Worm (Caenorhabditis elegans): Measurements from ENCODE around the gene F11D11.3.
A peak's percentile ranks its signal among the peaks of the same experiment; 100 is the strongest.

F11D11.3 gene

ce11 chrV:18760174-18760573, at the start of gene F11D11.3:
TSS of gene F11D11.3 (minus strand) at chrV:18760274.
- TF ChIP-seq zag-1 (tag; optimal IDR thresholded peaks at IDR 0.05), result no peak
- no peak for TF ChIP-seq ceh-16 (tag; optimal IDR thresholded peaks at IDR 0.05)
- no peak for TF ChIP-seq lsy-2 (tag; optimal IDR thresholded peaks at IDR 0.05)
- TF ChIP-seq egl-27 (tag; optimal IDR thresholded peaks at IDR 0.05), result no peak
- TF ChIP-seq snpc-4 (tag; optimal IDR thresholded peaks at IDR 0.05), result no peak
- no peak for TF ChIP-seq nhr-21 (tag; optimal IDR thresholded peaks at IDR 0.05)
- no peak for TF ChIP-seq sma-9 (GFP tag; optimal IDR thresholded peaks at IDR 0.05)
- no peak for TF ChIP-seq sma-9 (tag; optimal IDR thresholded peaks at IDR 0.05)
- TF ChIP-seq nhr-129 (tag; optimal IDR thresholded peaks at IDR 0.05), result no peak
- TF ChIP-seq lin-11 (tag; optimal IDR thresholded peaks at IDR 0.05), result no peak
- TF ChIP-seq nhr-10 (tag; optimal IDR thresholded peaks at IDR 0.05), result no peak

ce11 chrV:18808621-18809020, 48.5 kb upstream of the F11D11.3 start, which contains the start of gene C54E10.6:
TSS of gene C54E10.6 (minus strand) at chrV:18808729.
- TF ChIP-seq skn-1 (tag; optimal IDR thresholded peaks at IDR 0.05), result no peak
- no peak for TF ChIP-seq nhr-10 (tag; optimal IDR thresholded peaks at IDR 0.05)
- peak; percentile 2 for TF ChIP-seq lin-11 (tag; optimal IDR thresholded peaks at IDR 0.05)
- TF ChIP-seq lsy-2 (tag; optimal IDR thresholded peaks at IDR 0.05), result peak in 1 of 2 experiments; percentile 8
- TF ChIP-seq unc-55 (GFP tag; optimal IDR thresholded peaks at IDR 0.05), result peak; percentile 21
- TF ChIP-seq sma-9 (GFP tag; optimal IDR thresholded peaks at IDR 0.05), result peak; percentile 13
- no peak for TF ChIP-seq sma-9 (tag; optimal IDR thresholded peaks at IDR 0.05)

- TF ChIP-seq ama-1 (optimal IDR thresholded peaks at IDR 0.05), result no peak
- no peak for TF ChIP-seq unc-39 (tag; optimal IDR thresholded peaks at IDR 0.05)
- no peak for TF ChIP-seq nhr-11 (tag; optimal IDR thresholded peaks at IDR 0.05)
- TF ChIP-seq nhr-237 (tag; optimal IDR thresholded peaks at IDR 0.05), result no peak
- TF ChIP-seq sma-9 (GFP tag; optimal IDR thresholded peaks at IDR 0.05), result no peak
- TF ChIP-seq sma-9 (tag; optimal IDR thresholded peaks at IDR 0.05), result no peak
- TF ChIP-seq unc-55 (GFP tag; optimal IDR thresholded peaks at IDR 0.05), result no peak
- no peak for TF ChIP-seq nhr-129 (tag; optimal IDR thresholded peaks at IDR 0.05)
- TF ChIP-seq peb-1 (tag; optimal IDR thresholded peaks at IDR 0.05), result no peak
- no peak for TF ChIP-seq blmp-1 (tag; optimal IDR thresholded peaks at IDR 0.05; ENCODE audit: insufficient read depth)
- TF ChIP-seq ztf-11 (tag; optimal IDR thresholded peaks at IDR 0.05), result no peak
- no peak for TF ChIP-seq lsy-2 (tag; optimal IDR thresholded peaks at IDR 0.05)
- TF ChIP-seq mab-5 (tag; optimal IDR thresholded peaks at IDR 0.05), result no peak
- TF ChIP-seq nhr-12 (tag; optimal IDR thresholded peaks at IDR 0.05), result no peak
Measured at ce11 chrV:18806409-18806808, 46.3 kb upstream of the F11D11.3 start, which contains the start of gene sri-10. TSS of gene sri-10 (minus strand) at chrV:18806509.

- no peak for TF ChIP-seq sma-9 (GFP tag; optimal IDR thresholded peaks at IDR 0.05)
- no peak for TF ChIP-seq sma-9 (tag; optimal IDR thresholded peaks at IDR 0.05)
- no peak for TF ChIP-seq Y55F3AM.14 (GFP tag; optimal IDR thresholded peaks at IDR 0.05)
- TF ChIP-seq nhr-6 (tag; optimal IDR thresholded peaks at IDR 0.05), result no peak
- TF ChIP-seq nhr-12 (tag; optimal IDR thresholded peaks at IDR 0.05), result no peak
- no peak for TF ChIP-seq sem-4 (tag; optimal IDR thresholded peaks at IDR 0.05)
- no peak for TF ChIP-seq unc-62 (GFP tag; optimal IDR thresholded peaks at IDR 0.05)
- no peak for TF ChIP-seq R02D3.7 (tag; optimal IDR thresholded peaks at IDR 0.05)
- no peak for TF ChIP-seq zag-1 (tag; optimal IDR thresholded peaks at IDR 0.05)
- TF ChIP-seq nhr-237 (tag; optimal IDR thresholded peaks at IDR 0.05), result no peak
- TF ChIP-seq elt-1 (tag; optimal IDR thresholded peaks at IDR 0.05), result no peak
- no peak for TF ChIP-seq ztf-1 (GFP tag; conservative IDR thresholded peaks at IDR 0.05)
- TF ChIP-seq nhr-25 (tag; optimal IDR thresholded peaks at IDR 0.05), result no peak
- no peak for TF ChIP-seq ceh-16 (tag; optimal IDR thresholded peaks at IDR 0.05)
- TF ChIP-seq nhr-21 (tag; optimal IDR thresholded peaks at IDR 0.05), result no peak
Measured at ce11 chrV:18803260-18803659, 43.2 kb upstream of the F11D11.3 start, which contains the start of gene C54E10.10. TSS of gene C54E10.10 (minus strand) at chrV:18803360.

ce11 chrV:18802077-18802476, 42.0 kb upstream of the F11D11.3 start, which contains the start of gene C54E10.11:
TSS of gene C54E10.11 (minus strand) at chrV:18802177.
- TF ChIP-seq blmp-1 (tag; optimal IDR thresholded peaks at IDR 0.05; ENCODE audit: insufficient read depth), result no peak
- no peak for TF ChIP-seq ZK546.5 (tag; optimal IDR thresholded peaks at IDR 0.05)
- no peak for TF ChIP-seq nhr-6 (tag; optimal IDR thresholded peaks at IDR 0.05)
- TF ChIP-seq nhr-10 (tag; optimal IDR thresholded peaks at IDR 0.05), result no peak
- no peak for TF ChIP-seq dmd-4 (tag; optimal IDR thresholded peaks at IDR 0.05)
- no peak for TF ChIP-seq aly-2 (tag; optimal IDR thresholded peaks at IDR 0.05)
- TF ChIP-seq unc-39 (tag; optimal IDR thresholded peaks at IDR 0.05), result no peak
- TF ChIP-seq snpc-4 (tag; optimal IDR thresholded peaks at IDR 0.05), result no peak
- TF ChIP-seq zag-1 (tag; optimal IDR thresholded peaks at IDR 0.05), result no peak
- TF ChIP-seq Y55F3AM.14 (GFP tag; optimal IDR thresholded peaks at IDR 0.05), result no peak
- no peak for TF ChIP-seq ceh-16 (tag; optimal IDR thresholded peaks at IDR 0.05)
- TF ChIP-seq nhr-25 (tag; optimal IDR thresholded peaks at IDR 0.05), result no peak
- no peak for TF ChIP-seq nhr-11 (tag; optimal IDR thresholded peaks at IDR 0.05)
- TF ChIP-seq nhr-129 (tag; optimal IDR thresholded peaks at IDR 0.05), result no peak
- TF ChIP-seq alr-1 (tag; optimal IDR thresholded peaks at IDR 0.05), result no peak
